Worm (Caenorhabditis elegans): Measurements from ENCODE around the gene B0336.13.

- TF ChIP-seq cog-1 (tag; optimal IDR thresholded peaks at IDR 0.05) (no peak), ztf-23 (GFP tag; IDR thresholded peaks at IDR 0.05) (no peak), T22C8.4 (GFP tag; IDR thresholded peaks at IDR 0.05) (no peak), klf-2 (GFP tag; conservative IDR thresholded peaks at IDR 0.05) (no peak), flt-1 (GFP tag; IDR thresholded peaks at IDR 0.05) (no peak), med-1 (GFP tag; optimal IDR thresholded peaks at IDR 0.05; ENCODE audit: insufficient read depth) (no peak), tab-1 (GFP tag; IDR thresholded peaks at IDR 0.05) (no peak), ztf-29 (GFP tag; IDR thresholded peaks at IDR 0.05) (no peak), ref-1 (GFP tag; conservative IDR thresholded peaks at IDR 0.05) (no peak)
Measured at ce11 chrIII:5740666-5741065, 46.8 kb downstream of the B0336.13 start, which contains the start of gene B0244.16.
